Fruit fly (Drosophila melanogaster) whole organism: ENCODE data around the gene cDIP.

Source experiments
- CG8478 ChIP-seq: fragments of >200 bp; optimal IDR thresholded peaks from 2 replicates; lab custom pipeline; 2018; ENCODE audit warnings: inconsistent platforms
- Dll ChIP-seq: fragments of >200 bp; optimal IDR thresholded peaks from 2 replicates; lab custom pipeline; 2017
- EcR ChIP-seq, 2 experiments: fragments of >200 bp; optimal IDR thresholded peaks; 2 replicates each; lab custom pipeline; 2017; ENCODE audit warnings: missing biosample characterization in 2 of 2, missing genetic modification characterization in 2 of 2, missing genetic modification reagents in 2 of 2
- psq ChIP-seq: fragments of >200 bp; optimal IDR thresholded peaks from 2 replicates; lab custom pipeline; 2017
- usp ChIP-seq: fragments of >200 bp; optimal IDR thresholded peaks from 2 replicates; lab custom pipeline; 2017; ENCODE audit warnings: missing biosample characterization, missing genetic modification characterization, mixed read lengths

- TF ChIP-seq usp (GFP tag; lab: Kevin White, UChicago), result no peak
- TF ChIP-seq psq (lab: Kevin White, UChicago), result no peak
- no peak for TF ChIP-seq EcR (GFP tag; optimal IDR thresholded peaks at IDR 0.05; lab: Kevin White, UChicago)
- no peak for TF ChIP-seq Dll (lab: Kevin White, UChicago)
- no peak for TF ChIP-seq CG8478 (lab: Kevin White, UChicago)
These were observed 45.9 kb upstream of the cDIP start for dm6 chr3R:21206802-21207238.
